Worm (Caenorhabditis elegans): ENCODE data around the gene T27E9.2.

Gene T27E9.2

DNA sequence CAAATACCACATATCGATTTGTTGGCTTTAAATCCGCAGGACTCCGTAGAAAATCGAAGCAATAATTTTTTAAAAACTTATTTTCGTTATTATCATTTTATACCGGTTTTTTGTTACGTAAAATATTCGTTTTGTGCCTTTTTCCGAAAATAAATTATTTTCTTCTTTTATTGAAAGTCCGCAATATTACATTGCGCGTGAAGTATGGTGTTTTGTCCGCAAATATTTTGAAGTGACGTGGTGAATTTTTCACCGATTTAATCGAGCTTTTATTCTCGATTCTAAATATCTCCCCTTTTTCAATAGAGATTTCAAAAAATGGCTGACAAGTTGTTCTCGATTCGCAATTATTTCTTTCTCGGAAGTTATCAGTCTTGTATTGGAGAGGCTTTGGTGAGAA, 36.3 kb downstream of the T27E9.2 start, which contains the start of gene cope-1:
cope-1 (plus strand) TSS at position 229 of the 400 bp plus-strand sequence.
- TF ChIP-seq eyg-1 (tag; optimal IDR thresholded peaks at IDR 0.05) (no peak), ceh-18 (tag; optimal IDR thresholded peaks at IDR 0.05) (no peak), fkh-6 (tag; optimal IDR thresholded peaks at IDR 0.05) (no peak), tbx-7 (tag; optimal IDR thresholded peaks at IDR 0.05) (no peak), ahr-1 (tag; optimal IDR thresholded peaks at IDR 0.05) (no peak), F13H6.1 (tag; optimal IDR thresholded peaks at IDR 0.05) (no peak), sdc-2 (tag; optimal IDR thresholded peaks at IDR 0.05) (no peak), ztf-16 (tag; optimal IDR thresholded peaks at IDR 0.05) (no peak), hlh-8 (tag; optimal IDR thresholded peaks at IDR 0.05) (no peak)

DNA sequence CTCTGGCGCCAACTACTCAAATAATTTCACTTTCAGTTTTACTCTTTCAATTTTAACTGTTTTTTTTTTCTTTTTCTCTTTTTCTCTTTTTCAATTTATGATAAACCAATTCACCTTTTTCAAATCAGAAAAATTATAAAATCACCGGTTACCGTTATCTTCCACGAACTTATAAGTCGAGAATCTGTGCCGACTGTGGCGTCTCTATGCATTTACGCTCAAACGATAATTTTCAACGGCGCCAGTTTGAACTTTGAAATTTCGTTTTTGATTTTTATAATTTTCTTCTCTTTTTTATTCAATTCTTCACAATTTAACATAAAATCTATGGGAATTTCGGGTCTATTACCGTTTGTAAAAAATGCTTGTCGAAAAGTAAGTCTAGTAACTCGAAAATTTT, 39.0 kb downstream of the T27E9.2 start, which contains the start of gene exo-1:
exo-1 (plus strand) TSS at position 101 of the 400 bp plus-strand sequence.
- TF ChIP-seq C08G9.2 (tag; optimal IDR thresholded peaks at IDR 0.05) (peak; percentile 26), fax-1 (tag; optimal IDR thresholded peaks at IDR 0.05) (peak; percentile 28), ets-4 (tag; optimal IDR thresholded peaks at IDR 0.05) (peak; percentile 56), pat-9 (tag; optimal IDR thresholded peaks at IDR 0.05) (no peak), tbx-2 (tag; optimal IDR thresholded peaks at IDR 0.05) (peak; percentile 31), hlh-8 (tag; optimal IDR thresholded peaks at IDR 0.05) (no peak), lin-11 (tag; optimal IDR thresholded peaks at IDR 0.05) (no peak), ceh-31 (tag; optimal IDR thresholded peaks at IDR 0.05) (peak; percentile 63), elt-2 (tag; optimal IDR thresholded peaks at IDR 0.05) (peak; percentile 17), rnt-1 (tag; optimal IDR thresholded peaks at IDR 0.05) (peak; percentile 6)

DNA sequence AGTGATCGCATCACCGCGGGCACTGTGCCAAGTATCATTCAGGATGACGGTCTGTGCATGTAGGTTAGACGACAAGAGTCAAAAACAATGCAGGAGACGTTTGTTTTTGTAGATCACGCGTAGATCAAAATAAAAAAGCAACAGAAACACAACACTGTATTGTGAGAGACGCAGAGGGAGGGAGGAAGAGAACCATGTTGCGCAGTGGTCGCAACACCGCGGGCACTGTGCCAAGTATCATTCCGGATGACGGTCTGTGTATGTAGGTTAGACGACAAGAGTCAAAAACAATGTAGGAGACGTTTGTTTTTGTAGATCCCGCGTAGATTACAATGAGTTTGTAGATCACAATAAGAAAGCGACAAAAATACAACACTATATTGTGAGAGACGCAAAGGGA, 43.4 kb downstream of the T27E9.2 start:
- TF ChIP-seq C38D4.7 (GFP tag; optimal IDR thresholded peaks at IDR 0.05) (no peak), ttx-3 (tag; optimal IDR thresholded peaks at IDR 0.05) (no peak), sox-4 (tag; optimal IDR thresholded peaks at IDR 0.05) (no peak), ceh-24 (tag; optimal IDR thresholded peaks at IDR 0.05) (no peak), K02D7.2 (tag; optimal IDR thresholded peaks at IDR 0.05) (no peak), pros-1 (tag; optimal IDR thresholded peaks at IDR 0.05) (no peak), pha-4 (tag; optimal IDR thresholded peaks at IDR 0.05) (no peak), C08G9.2 (tag; optimal IDR thresholded peaks at IDR 0.05) (no peak), unc-3 (GFP tag; conservative IDR thresholded peaks at IDR 0.05) (no peak), unc-3 (tag; optimal IDR thresholded peaks at IDR 0.05) (no peak), ceh-6 (GFP tag; optimal IDR thresholded peaks at IDR 0.05) (no peak), T23F11.4 (GFP tag; optimal IDR thresholded peaks at IDR 0.05) (no peak)

Measured in whole organism, late embryonic.